Worm (Caenorhabditis elegans): Measurements from ENCODE around the gene gex-4.

DNA sequence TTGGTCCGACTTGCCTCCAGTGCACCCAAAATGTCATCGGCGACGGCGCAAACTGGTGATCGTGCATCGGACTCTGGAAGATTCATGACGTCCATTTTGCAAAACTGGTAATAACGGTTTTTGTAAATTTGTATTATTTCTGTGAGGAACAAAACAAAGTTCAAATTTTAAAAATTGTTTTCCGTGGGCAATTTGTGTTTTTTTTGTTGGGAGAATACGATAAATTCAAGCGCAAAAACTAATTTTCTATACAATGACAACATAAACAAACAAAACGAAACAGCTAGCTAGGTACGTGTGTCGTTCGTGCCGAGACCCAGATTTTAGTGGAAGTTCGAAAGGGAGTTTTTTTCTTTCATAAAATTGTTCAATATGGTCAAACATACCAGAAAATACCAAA is 35.5 kb downstream of the gex-4 start, which contains the start of gene Y75B8A.10:
- TF ChIP-seq ceh-36 (tag; optimal IDR thresholded peaks at IDR 0.05) (no peak), sea-1 (GFP tag; conservative IDR thresholded peaks at IDR 0.05) (no peak), B0310.2 (tag; optimal IDR thresholded peaks at IDR 0.05) (no peak), ama-1 (optimal IDR thresholded peaks at IDR 0.05) (no peak), tra-4 (tag; optimal IDR thresholded peaks at IDR 0.05) (no peak), hmbx-1 (tag; optimal IDR thresholded peaks at IDR 0.05) (no peak), hmg-4 (GFP tag; optimal IDR thresholded peaks at IDR 0.05) (no peak), flt-1 (GFP tag; IDR thresholded peaks at IDR 0.05) (no peak), aly-1 (tag; optimal IDR thresholded peaks at IDR 0.05) (no peak), ceh-13 (GFP tag; optimal IDR thresholded peaks at IDR 0.05) (no peak), tbx-37 (GFP tag; conservative IDR thresholded peaks at IDR 0.05) (no peak)
